Worm (Caenorhabditis elegans): ENCODE results near the gene C15F1.8.

DNA sequence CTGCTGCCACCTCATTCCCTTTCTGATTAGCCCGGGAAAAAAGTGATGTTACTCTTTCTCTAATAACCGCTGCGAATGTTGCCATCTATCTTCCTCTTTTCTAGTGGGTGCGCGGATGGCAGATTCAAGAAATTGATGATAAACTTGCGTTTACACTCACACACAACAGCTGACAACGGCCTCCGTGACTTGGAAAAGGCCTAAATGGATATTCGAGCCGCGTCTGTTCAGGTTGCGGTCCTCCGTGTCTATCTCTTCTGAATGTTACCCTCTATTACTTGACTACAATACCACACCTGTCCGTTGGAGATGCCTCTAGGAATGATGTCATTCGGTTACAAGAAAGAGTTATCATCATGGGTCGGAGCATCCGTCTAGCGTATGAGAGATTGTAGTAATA is 41.1 kb downstream of the C15F1.8 start:
- TF ChIP-seq pes-1 (GFP tag; IDR thresholded peaks at IDR 0.05): no peak
- TF ChIP-seq ama-1 (optimal IDR thresholded peaks at IDR 0.05): no peak
- no peak for TF ChIP-seq ceh-36 (tag; optimal IDR thresholded peaks at IDR 0.05)
- TF ChIP-seq sea-1 (GFP tag; conservative IDR thresholded peaks at IDR 0.05): no peak
- no peak for TF ChIP-seq F13C5.2 (tag; optimal IDR thresholded peaks at IDR 0.05)
